Fruit fly (Drosophila melanogaster) whole organism, pupa: ENCODE results near the gene CG8993.

Source experiments
- CG8301 ChIP-seq: fragments of 200-800 bp; sonication (Bioruptor generic); optimal IDR thresholded peaks from 2 replicates; lab custom pipeline; 2018; ENCODE audit warnings: missing biosample characterization, mild to moderate bottlenecking, missing genetic modification characterization
- Ets98B ChIP-seq: fragments of 200-800 bp; sonication (Bioruptor generic); IDR thresholded peaks from 2 replicates; pipeline ENCODE4 v1.3.6; 2022; ENCODE audit warnings: missing biosample characterization, missing genetic modification characterization
- Snoo ChIP-seq: fragments of 200-800 bp; sonication (Bioruptor generic); optimal IDR thresholded peaks from 3 replicates; lab custom pipeline; 2017; ENCODE audit warnings: missing biosample characterization, mild to moderate bottlenecking, missing genetic modification characterization, inconsistent platforms

dm6 chr3L:2398636-2399035, 26.6 kb downstream of the CG8993 start:
- TF ChIP-seq Ets98B (GFP tag; lab: Robert Waterston, UW), result no peak
- TF ChIP-seq Snoo (tag; lab: Kevin White, UChicago), result no peak
- TF ChIP-seq CG8301 (tag; lab: Kevin White, UChicago), result no peak
